Worm (Caenorhabditis elegans): ENCODE data around the gene slc-25A21.

- TF ChIP-seq hmbx-1 (tag; optimal IDR thresholded peaks at IDR 0.05) (no peak), aly-1 (tag; optimal IDR thresholded peaks at IDR 0.05) (no peak), ama-1 (optimal IDR thresholded peaks at IDR 0.05) (no peak), sea-1 (GFP tag; conservative IDR thresholded peaks at IDR 0.05) (no peak), flt-1 (GFP tag; IDR thresholded peaks at IDR 0.05) (no peak), pes-1 (GFP tag; IDR thresholded peaks at IDR 0.05) (no peak), hnd-1 (tag; optimal IDR thresholded peaks at IDR 0.05) (no peak), F13C5.2 (tag; optimal IDR thresholded peaks at IDR 0.05) (no peak), ceh-36 (tag; optimal IDR thresholded peaks at IDR 0.05) (peak; percentile 38), ets-7 (tag; optimal IDR thresholded peaks at IDR 0.05) (no peak), hmg-4 (GFP tag; optimal IDR thresholded peaks at IDR 0.05) (peak; percentile 81), tbx-37 (GFP tag; conservative IDR thresholded peaks at IDR 0.05) (no peak), ceh-13 (GFP tag; optimal IDR thresholded peaks at IDR 0.05) (no peak)
Observed at ce11 chrX:16150153-16150552, 39.5 kb upstream of the slc-25A21 start.

Measured in whole organism, early embryonic.